Fruit fly (Drosophila melanogaster) whole organism, prepupa: ENCODE data around the gene GluRIIC.
A peak's percentile ranks its signal among the peaks of the same experiment; 100 is the strongest.

Experiments
- CG11294 ChIP-seq: fragments of 200-800 bp; sonication (Bioruptor generic); IDR thresholded peaks from 2 replicates; pipeline ENCODE4 v1.3.6; 2022; ENCODE audit warnings: missing biosample characterization, missing genetic modification characterization
- CG11762 ChIP-seq: fragments of 200-800 bp; sonication (Bioruptor generic); optimal IDR thresholded peaks from 3 replicates; lab custom pipeline; 2016; ENCODE audit warnings: missing biosample characterization, missing genetic modification characterization; ENCODE audit not compliant: insufficient read depth
- CG11902 ChIP-seq: fragments of 200-800 bp; sonication (Bioruptor generic); optimal IDR thresholded peaks from 3 replicates; lab custom pipeline; 2016; ENCODE audit warnings: missing biosample characterization, missing genetic modification characterization
- CG15336 ChIP-seq: fragments of 200-800 bp; sonication (Bioruptor generic); IDR thresholded peaks from 2 replicates; pipeline ENCODE4 v1.3.6; 2022; ENCODE audit warnings: missing biosample characterization, missing genetic modification characterization
- CG16779 ChIP-seq: fragments of 200-800 bp; sonication (Bioruptor generic); optimal IDR thresholded peaks from 3 replicates; lab custom pipeline; 2017; ENCODE audit warnings: missing biosample characterization, mild to moderate bottlenecking, missing genetic modification characterization
- CG3032 ChIP-seq: fragments of 200-800 bp; optimal IDR thresholded peaks from 2 replicates; lab custom pipeline; 2019; ENCODE audit warnings: missing biosample characterization, mild to moderate bottlenecking, missing genetic modification characterization, moderate library complexity
- CG31627 ChIP-seq: fragments of 200-800 bp; sonication (Bioruptor generic); optimal IDR thresholded peaks from 3 replicates; lab custom pipeline; 2016; ENCODE audit warnings: missing biosample characterization, missing genetic modification characterization
- CG32006 ChIP-seq: fragments of 200-800 bp; sonication (Bioruptor generic); optimal IDR thresholded peaks from 3 replicates; lab custom pipeline; 2017; ENCODE audit warnings: missing biosample characterization, mild to moderate bottlenecking, missing genetic modification characterization
- CG3919 ChIP-seq: fragments of 200-800 bp; sonication (Bioruptor generic); optimal IDR thresholded peaks from 3 replicates; lab custom pipeline; 2016; ENCODE audit warnings: missing biosample characterization, missing genetic modification characterization
- CG4318 ChIP-seq: fragments of 200-800 bp; sonication (Bioruptor generic); optimal IDR thresholded peaks from 3 replicates; lab custom pipeline; 2017; ENCODE audit warnings: missing biosample characterization, mild to moderate bottlenecking, missing genetic modification characterization
- CG6163 ChIP-seq: fragments of 200-800 bp; sonication (Bioruptor generic); IDR thresholded peaks from 3 replicates; pipeline ENCODE4 v1.3.6; 2022; ENCODE audit warnings: missing biosample characterization, missing genetic modification characterization
- CG6808 ChIP-seq: fragments of 200-800 bp; sonication (Bioruptor generic); optimal IDR thresholded peaks from 3 replicates; lab custom pipeline; 2017; ENCODE audit warnings: missing biosample characterization, missing genetic modification characterization, mild to moderate bottlenecking, moderate library complexity, missing genetic modification reagents
- CG8319 ChIP-seq: fragments of 200-800 bp; sonication (Bioruptor generic); optimal IDR thresholded peaks from 3 replicates; lab custom pipeline; 2016; ENCODE audit warnings: missing biosample characterization, missing genetic modification characterization
- Eip75B ChIP-seq: fragments of 200-800 bp; sonication (Bioruptor generic); optimal IDR thresholded peaks from 3 replicates; lab custom pipeline; 2016; ENCODE audit warnings: missing biosample characterization, missing genetic modification characterization
- Eip78C ChIP-seq: fragments of 200-800 bp; sonication (Bioruptor generic); peaks from one replicate; lab custom pipeline; 2016; ENCODE audit warnings: missing biosample characterization, missing genetic modification characterization
- Eip93F ChIP-seq: fragments of 200-800 bp; sonication (Bioruptor generic); optimal IDR thresholded peaks from 2 replicates; lab custom pipeline; 2016; ENCODE audit warnings: missing biosample characterization, mild to moderate bottlenecking, missing genetic modification characterization
- Ets21C ChIP-seq: fragments of 200-800 bp; sonication (Bioruptor generic); optimal IDR thresholded peaks from 3 replicates; lab custom pipeline; 2016; ENCODE audit warnings: missing biosample characterization, missing genetic modification characterization
- Gug ChIP-seq: fragments of 200-800 bp; sonication (Bioruptor generic); IDR thresholded peaks from 2 replicates; pipeline ENCODE4 v1.3.6; 2022; ENCODE audit warnings: missing biosample characterization, missing genetic modification characterization
- Hr38 ChIP-seq: sonication (Bioruptor generic); optimal IDR thresholded peaks from 2 replicates; lab custom pipeline; 2016; ENCODE audit warnings: missing biosample characterization, missing genetic modification characterization
- Hr39 ChIP-seq: fragments of 200-800 bp; sonication (Bioruptor generic); optimal IDR thresholded peaks from 2 replicates; lab custom pipeline; 2016; ENCODE audit warnings: missing biosample characterization, missing genetic modification characterization
- Hr4 ChIP-seq: fragments of 200-800 bp; sonication (Bioruptor generic); optimal IDR thresholded peaks from 3 replicates; lab custom pipeline; 2016; ENCODE audit warnings: missing biosample characterization, missing genetic modification characterization
- Met ChIP-seq: fragments of 200-800 bp; sonication (Bioruptor generic); optimal IDR thresholded peaks from 3 replicates; lab custom pipeline; 2016; ENCODE audit warnings: missing biosample characterization, missing genetic modification characterization
- OdsH ChIP-seq: fragments of 200-800 bp; sonication (Bioruptor generic); optimal IDR thresholded peaks from 3 replicates; lab custom pipeline; 2016; ENCODE audit warnings: missing biosample characterization, missing genetic modification characterization
- Smox ChIP-seq: fragments of 200-800 bp; sonication (Bioruptor generic); optimal IDR thresholded peaks from 3 replicates; lab custom pipeline; 2016; ENCODE audit warnings: missing biosample characterization, missing genetic modification characterization
- Sox102F ChIP-seq: fragments of 200-800 bp; sonication (Bioruptor generic); optimal IDR thresholded peaks from 2 replicates; lab custom pipeline; 2016; ENCODE audit warnings: missing biosample characterization, mild to moderate bottlenecking, missing genetic modification characterization
- Sox14 ChIP-seq: fragments of 200-800 bp; sonication (Bioruptor generic); optimal IDR thresholded peaks from 3 replicates; lab custom pipeline; 2016; ENCODE audit warnings: missing biosample characterization, missing genetic modification characterization
- Sox15 ChIP-seq: fragments of 200-800 bp; sonication (Bioruptor generic); optimal IDR thresholded peaks from 3 replicates; lab custom pipeline; 2016; ENCODE audit warnings: missing biosample characterization, missing genetic modification characterization
- acj6 ChIP-seq: fragments of 200-800 bp; sonication (Bioruptor generic); optimal IDR thresholded peaks from 3 replicates; lab custom pipeline; 2016; ENCODE audit warnings: missing biosample characterization, missing genetic modification characterization
- dac ChIP-seq: fragments of 200-800 bp; sonication (Bioruptor generic); optimal IDR thresholded peaks from 2 replicates; lab custom pipeline; 2017; ENCODE audit warnings: missing biosample characterization, mild to moderate bottlenecking, missing genetic modification characterization
- eg ChIP-seq: fragments of 200-800 bp; sonication (Bioruptor generic); IDR thresholded peaks from 3 replicates; pipeline ENCODE4 v1.3.6; 2022; ENCODE audit warnings: missing biosample characterization, missing genetic modification characterization
- esn ChIP-seq: fragments of 200-800 bp; sonication (Bioruptor generic); optimal IDR thresholded peaks from 2 replicates; lab custom pipeline; 2016; ENCODE audit warnings: missing biosample characterization, mild to moderate bottlenecking, missing genetic modification characterization, moderate library complexity
- fd59A ChIP-seq: fragments of 200-800 bp; sonication (Bioruptor generic); optimal IDR thresholded peaks from 2 replicates; lab custom pipeline; 2017; ENCODE audit warnings: missing biosample characterization, mild to moderate bottlenecking, missing genetic modification characterization, missing genetic modification reagents
- fd85E ChIP-seq: fragments of 200-800 bp; sonication (Bioruptor generic); optimal IDR thresholded peaks from 3 replicates; lab custom pipeline; 2016; ENCODE audit warnings: missing biosample characterization, missing genetic modification characterization
- lz ChIP-seq: fragments of 200-800 bp; sonication (Bioruptor generic); optimal IDR thresholded peaks from 3 replicates; lab custom pipeline; 2016; ENCODE audit warnings: missing biosample characterization, missing genetic modification characterization
- pdm3 ChIP-seq: fragments of 200-800 bp; sonication (Bioruptor generic); optimal IDR thresholded peaks from 3 replicates; lab custom pipeline; 2016; ENCODE audit warnings: missing biosample characterization, missing genetic modification characterization
- ss ChIP-seq, 2 experiments: fragments of 200-800 bp; sonication (Bioruptor generic); optimal IDR thresholded peaks; 2 replicates in 1 of 2; 3 replicates in 1 of 2; lab custom pipeline; 2017 to 2018; ENCODE audit warnings: mild to moderate bottlenecking in 2 of 2, missing biosample characterization in 2 of 2, missing genetic modification characterization in 2 of 2, moderate library complexity in 1 of 2
- topi ChIP-seq: fragments of 200-800 bp; sonication (Bioruptor generic); optimal IDR thresholded peaks from 3 replicates; lab custom pipeline; 2016; ENCODE audit warnings: missing biosample characterization, missing genetic modification characterization

Gene GluRIIC

DNA sequence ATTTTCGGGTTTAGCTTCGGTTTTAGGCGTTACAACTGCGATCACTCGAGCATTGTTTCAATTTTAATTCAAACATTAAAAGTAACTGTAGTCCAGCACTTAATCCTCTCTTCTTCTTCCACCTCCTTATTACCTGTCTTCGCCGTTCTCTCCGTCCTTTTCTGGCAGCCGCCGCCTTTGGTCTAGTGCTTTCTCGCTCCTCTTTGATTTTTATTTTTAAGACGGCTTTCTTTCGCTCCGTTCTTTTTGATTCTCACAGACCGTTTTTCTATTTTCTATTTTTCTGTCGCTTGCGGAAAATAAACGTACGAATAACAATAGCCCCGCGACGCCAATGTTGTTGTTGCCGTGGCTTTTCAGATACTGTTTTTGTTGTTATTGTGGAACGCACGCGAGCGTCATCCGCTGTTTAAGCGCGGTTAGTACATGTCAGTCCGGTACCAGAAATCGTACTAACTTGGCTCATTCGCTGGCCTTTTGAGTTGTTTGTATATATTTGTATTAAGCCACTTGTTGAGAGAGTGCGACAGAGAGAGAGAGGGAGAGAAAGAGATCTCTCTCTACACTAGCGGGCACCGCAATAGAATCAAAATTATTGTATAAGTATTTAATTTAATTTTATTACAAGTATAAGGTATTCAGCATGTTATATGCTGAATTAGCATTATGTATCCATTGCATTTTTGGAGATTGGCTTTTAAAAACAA, 45.8 kb upstream of the GluRIIC start, which contains the start of gene aru (continued):
- TF ChIP-seq CG11762: no peak
- TF ChIP-seq CG11902 (GFP tag; lab: Kevin White, UChicago): no peak
- TF ChIP-seq OdsH (GFP tag; lab: Kevin White, UChicago): peak; percentile 16
- peak; percentile 25 for TF ChIP-seq fd85E (GFP tag; lab: Kevin White, UChicago)
- TF ChIP-seq Eip93F (GFP tag; lab: Kevin White, UChicago): no peak
- TF ChIP-seq Gug (GFP tag; lab: Robert Waterston, UW): no peak
- peak; percentile 41 for TF ChIP-seq Met (GFP tag; lab: Kevin White, UChicago)
- TF ChIP-seq CG16779 (tag; lab: Kevin White, UChicago): peak; percentile 13
- TF ChIP-seq Ets21C (GFP tag; lab: Kevin White, UChicago): no peak
- peak; percentile 82 for TF ChIP-seq Eip78C (GFP tag; lab: Kevin White, UChicago)
- no peak for TF ChIP-seq dac (GFP tag; lab: Kevin White, UChicago)
- peak; percentile 59; the same call in 2 of the 3 replicates for TF ChIP-seq eg (GFP tag; lab: Robert Waterston, UW)
- TF ChIP-seq CG15336 (GFP tag; lab: Robert Waterston, UW): peak; percentile 62; the same call in 1 of the 2 replicates
- peak; percentile 34 to 65 for TF ChIP-seq ss (GFP tag; optimal IDR thresholded peaks at IDR 0.05; lab: Kevin White, UChicago)
- TF ChIP-seq CG6163 (GFP tag; lab: Robert Waterston, UW): peak; percentile 62; the same call in 1 of the 3 replicates
- no peak for TF ChIP-seq Sox14 (GFP tag; lab: Kevin White, UChicago)
- TF ChIP-seq CG31627 (GFP tag; lab: Kevin White, UChicago): no peak
- no peak for TF ChIP-seq Hr38 (GFP tag; lab: Kevin White, UChicago)
- peak; percentile 21 for TF ChIP-seq Smox (GFP tag; lab: Kevin White, UChicago)
- TF ChIP-seq topi (GFP tag; lab: Kevin White, UChicago): peak; percentile 23
- no peak for TF ChIP-seq CG11294 (GFP tag; lab: Robert Waterston, UW)
- TF ChIP-seq, all 60 proteins: peak for 34

DNA sequence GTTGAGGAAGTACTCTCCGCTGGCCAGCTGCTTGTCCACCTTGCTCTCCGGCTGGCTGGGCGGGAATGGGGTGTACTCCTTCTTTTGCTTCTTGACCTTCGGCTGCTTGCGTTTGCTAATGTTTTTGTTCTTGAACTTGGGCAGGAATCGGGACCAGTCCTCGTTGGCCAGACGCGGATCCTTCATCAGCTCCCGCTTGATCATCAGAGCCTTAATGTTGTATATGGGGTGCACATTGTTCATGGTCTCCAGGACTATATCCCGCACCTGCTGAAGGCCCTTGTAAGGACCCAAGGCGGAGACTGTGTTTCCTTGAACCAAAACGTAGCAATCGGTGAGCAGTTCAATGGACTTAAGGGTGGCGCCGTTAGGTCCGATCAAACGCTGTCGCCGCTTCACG, 44.9 kb upstream of the GluRIIC start:
- no peak for TF ChIP-seq ss (GFP tag; optimal IDR thresholded peaks at IDR 0.05; lab: Kevin White, UChicago)
- no peak for TF ChIP-seq Hr4
- TF ChIP-seq CG3919 (GFP tag; lab: Kevin White, UChicago): no peak
- TF ChIP-seq CG11294 (GFP tag; lab: Robert Waterston, UW): no peak
- no peak for TF ChIP-seq CG32006 (GFP tag; lab: Kevin White, UChicago)

- no peak for TF ChIP-seq Eip75B (GFP tag; lab: Kevin White, UChicago)
- no peak for TF ChIP-seq CG8319 (GFP tag; lab: Kevin White, UChicago)
- TF ChIP-seq topi (GFP tag; lab: Kevin White, UChicago): no peak
- no peak for TF ChIP-seq Met (GFP tag; lab: Kevin White, UChicago)
- TF ChIP-seq Sox15 (GFP tag; lab: Kevin White, UChicago): no peak
- TF ChIP-seq ss (GFP tag; optimal IDR thresholded peaks at IDR 0.05; lab: Kevin White, UChicago): no peak
- no peak for TF ChIP-seq Ets21C (GFP tag; lab: Kevin White, UChicago)
- TF ChIP-seq fd59A: no peak
- no peak for TF ChIP-seq CG6808 (GFP tag; lab: Kevin White, UChicago)
- TF ChIP-seq pdm3 (GFP tag; lab: Kevin White, UChicago): no peak
- no peak for TF ChIP-seq CG15336 (GFP tag; lab: Robert Waterston, UW)
- TF ChIP-seq CG3919 (GFP tag; lab: Kevin White, UChicago): peak; percentile 5
- peak; percentile 3 for TF ChIP-seq CG3032
- peak; percentile 18 for TF ChIP-seq Eip78C (GFP tag; lab: Kevin White, UChicago)
- TF ChIP-seq lz (GFP tag; lab: Kevin White, UChicago): no peak
- peak; percentile 15 for TF ChIP-seq esn
- no peak for TF ChIP-seq Hr39 (GFP tag; lab: Kevin White, UChicago)
- no peak for TF ChIP-seq Hr4
- TF ChIP-seq CG31627 (GFP tag; lab: Kevin White, UChicago): peak; percentile 15
- TF ChIP-seq Eip93F (GFP tag; lab: Kevin White, UChicago): no peak
- no peak for TF ChIP-seq CG4318 (GFP tag; lab: Kevin White, UChicago)
- TF ChIP-seq acj6 (GFP tag; lab: Kevin White, UChicago): no peak
- no peak for TF ChIP-seq Sox102F (GFP tag; lab: Kevin White, UChicago)
- TF ChIP-seq eg (GFP tag; lab: Robert Waterston, UW): peak; percentile 38; the same call in 1 of the 3 replicates
Observed at dm6 chr2L:869497-870040, 44.3 kb upstream of the GluRIIC start, which contains the start of gene dbe. TSS of gene dbe (minus strand) at chr2L:869857.
